Fruit fly (Drosophila melanogaster) whole organism: ENCODE data around the gene fd3F.

Source experiments
- CG8478 ChIP-seq: fragments of >200 bp; optimal IDR thresholded peaks from 2 replicates; lab custom pipeline; 2018; ENCODE audit warnings: inconsistent platforms
- EcR ChIP-seq, 2 experiments: fragments of >200 bp; optimal IDR thresholded peaks; 2 replicates each; lab custom pipeline; 2017; ENCODE audit warnings: missing biosample characterization in 2 of 2, missing genetic modification characterization in 2 of 2, missing genetic modification reagents in 2 of 2
- pan ChIP-seq: fragments of >200 bp; optimal IDR thresholded peaks from 2 replicates; lab custom pipeline; 2017
- psq ChIP-seq: fragments of >200 bp; optimal IDR thresholded peaks from 2 replicates; lab custom pipeline; 2017
- usp ChIP-seq: fragments of >200 bp; optimal IDR thresholded peaks from 2 replicates; lab custom pipeline; 2017; ENCODE audit warnings: missing biosample characterization, missing genetic modification characterization, mixed read lengths

DNA sequence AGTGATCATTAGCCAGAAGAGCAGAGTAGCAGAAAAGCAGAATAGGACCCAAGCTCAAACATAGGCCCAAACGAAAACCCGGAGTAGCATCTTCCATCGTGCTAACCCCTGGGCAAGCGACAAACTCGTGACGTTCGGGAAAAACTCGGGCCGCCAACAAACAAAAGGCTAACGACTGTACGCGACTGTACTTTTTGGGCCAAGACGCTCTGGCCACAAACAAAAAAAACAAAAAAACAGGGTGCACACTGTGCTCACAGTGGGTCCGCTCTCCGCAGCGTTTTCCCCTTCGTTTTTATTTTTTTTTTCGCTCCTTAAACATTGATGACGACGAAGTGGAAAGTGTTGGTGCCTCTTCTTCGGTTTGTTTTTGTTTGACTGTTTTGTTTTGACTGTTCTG is 40.8 kb downstream of the fd3F start:
- peak in 1 of 2 experiments; percentile 30 for TF ChIP-seq EcR (GFP tag; optimal IDR thresholded peaks at IDR 0.05; lab: Kevin White, UChicago)
- TF ChIP-seq psq (lab: Kevin White, UChicago), result no peak
- no peak for TF ChIP-seq usp (GFP tag; lab: Kevin White, UChicago)
- TF ChIP-seq CG8478 (lab: Kevin White, UChicago), result no peak
- TF ChIP-seq pan (lab: Kevin White, UChicago), result no peak
